Worm (Caenorhabditis elegans) whole organism, L4 larva: Measurements from ENCODE around the gene srsx-29.
A peak's percentile ranks its signal among the peaks of the same experiment; 100 is the strongest.

Source experiments
- T26A8.4 ChIP-seq: fragments of 200-800 bp; sonication (Bioruptor generic); IDR thresholded peaks from 2 replicates; pipeline ENCODE4 v1.3.6; 2022; ENCODE audit warnings: missing genetic modification characterization, missing compliant biosample characterization
- Y5F2A.4 ChIP-seq: fragments of 200-800 bp; sonication (Bioruptor generic); optimal IDR thresholded peaks from 2 replicates; lab custom pipeline; 2018; ENCODE audit warnings: mild to moderate bottlenecking, missing genetic modification characterization, missing compliant biosample characterization
- aha-1 ChIP-seq: fragments of 150-350 bp; peaks from one replicate; lab custom pipeline; 2014; ENCODE audit warnings: missing biosample characterization, missing genetic modification characterization
- aly-2 ChIP-seq: sonication (generic microtip); optimal IDR thresholded peaks from 2 replicates; lab custom pipeline; 2018; ENCODE audit warnings: missing biosample characterization, missing genetic modification characterization
- ceh-20 ChIP-seq: fragments of 200-800 bp; sonication (Bioruptor generic); IDR thresholded peaks from 2 replicates; pipeline ENCODE4 v1.3.6; 2022; ENCODE audit warnings: missing genetic modification reagents, missing genetic modification characterization, missing compliant biosample characterization
- ceh-44 ChIP-seq: fragments of 200-800 bp; sonication (Bioruptor generic); IDR thresholded peaks from 2 replicates; pipeline ENCODE4 v1.3.6; 2022; ENCODE audit warnings: missing genetic modification reagents, missing genetic modification characterization, missing compliant biosample characterization
- ces-1 ChIP-seq: fragments of 150-350 bp; sonication (generic microtip); optimal IDR thresholded peaks from 4 replicates; lab custom pipeline; 2014; ENCODE audit warnings: missing biosample characterization, missing genetic modification reagents, missing genetic modification characterization
- cey-2 ChIP-seq: sonication (generic microtip); optimal IDR thresholded peaks from 3 replicates; lab custom pipeline; 2017; ENCODE audit warnings: missing genetic modification characterization, mild to moderate bottlenecking, missing compliant biosample characterization, antibody characterized with exemption, borderline replicate concordance; ENCODE audit not compliant: insufficient read depth
- daf-12 ChIP-seq: fragments of 150-350 bp; optimal IDR thresholded peaks from 2 replicates; lab custom pipeline; 2014; ENCODE audit warnings: missing biosample characterization, missing genetic modification reagents, missing genetic modification characterization
- daf-16 ChIP-seq, 3 experiments: sonication (generic microtip); optimal IDR thresholded peaks; 2 replicates each; lab custom pipeline; 2016 to 2017; ENCODE audit warnings: missing genetic modification characterization in 3 of 3, missing genetic modification reagents in 3 of 3, mild to moderate bottlenecking in 2 of 3, missing compliant biosample characterization in 2 of 3, missing biosample characterization in 1 of 3, moderate library complexity in 1 of 3
- daf-8 ChIP-seq: fragments of 200-800 bp; sonication (Bioruptor generic); IDR thresholded peaks from 2 replicates; pipeline ENCODE4 v1.3.6; 2022; ENCODE audit warnings: missing genetic modification characterization, missing compliant biosample characterization
- dmd-9 ChIP-seq: fragments of 200-800 bp; sonication (Bioruptor generic); IDR thresholded peaks from 2 replicates; pipeline ENCODE4 v1.3.6; 2022; ENCODE audit warnings: missing genetic modification reagents, missing genetic modification characterization, missing compliant biosample characterization
- dve-1 ChIP-seq: sonication (generic microtip); optimal IDR thresholded peaks from 2 replicates; lab custom pipeline; 2017; ENCODE audit warnings: antibody characterized with exemption, mild to moderate bottlenecking, missing genetic modification characterization, missing compliant biosample characterization; ENCODE audit not compliant: insufficient read depth
- egl-43 ChIP-seq: fragments of 200-800 bp; sonication (Bioruptor generic); IDR thresholded peaks from 2 replicates; pipeline ENCODE4 v1.3.6; 2022; ENCODE audit warnings: missing genetic modification reagents, missing genetic modification characterization, missing compliant biosample characterization
- hif-1 ChIP-seq, 2 experiments: sonication (generic microtip); optimal IDR thresholded peaks; 2 replicates each; lab custom pipeline; 2016 to 2017; ENCODE audit warnings: missing compliant biosample characterization in 2 of 2, missing genetic modification characterization in 2 of 2, missing genetic modification reagents in 2 of 2, missing genotype in 2 of 2, mild to moderate bottlenecking in 1 of 2
- hlh-11 ChIP-seq: fragments of 200-800 bp; sonication (Bioruptor generic); optimal IDR thresholded peaks from 2 replicates; lab custom pipeline; 2018; ENCODE audit warnings: mild to moderate bottlenecking, missing genetic modification characterization, missing compliant biosample characterization
- hmg-1.1 ChIP-seq: fragments of 200-800 bp; sonication (Bioruptor generic); IDR thresholded peaks from 2 replicates; pipeline ENCODE4 v1.3.6; 2022; ENCODE audit warnings: missing genetic modification reagents, missing genetic modification characterization, missing compliant biosample characterization
- jun-1 ChIP-seq: fragments of 150-350 bp; optimal IDR thresholded peaks from 2 replicates; lab custom pipeline; 2014; ENCODE audit warnings: missing biosample characterization, missing genetic modification reagents, missing genetic modification characterization
- lim-7 ChIP-seq: fragments of 200-800 bp; sonication (Bioruptor generic); IDR thresholded peaks from 2 replicates; pipeline ENCODE4 v1.3.6; 2022; ENCODE audit warnings: missing genetic modification characterization, missing compliant biosample characterization
- lin-1 ChIP-seq: fragments of 200-800 bp; sonication (Bioruptor generic); IDR thresholded peaks from 2 replicates; pipeline ENCODE4 v1.3.6; 2022; ENCODE audit warnings: missing genetic modification reagents, missing genetic modification characterization, missing compliant biosample characterization
- lin-15B ChIP-seq: fragments of 150-350 bp; sonication (generic microtip); optimal IDR thresholded peaks from 3 replicates; lab custom pipeline; 2014; ENCODE audit warnings: missing biosample characterization, missing genetic modification characterization
- lin-29 ChIP-seq: fragments of 200-800 bp; sonication (Bioruptor generic); IDR thresholded peaks from 2 replicates; pipeline ENCODE4 v1.3.6; 2022; ENCODE audit warnings: missing genetic modification reagents, missing genetic modification characterization, missing compliant biosample characterization
- lin-38 ChIP-seq: fragments of 200-800 bp; sonication (Bioruptor generic); IDR thresholded peaks from 2 replicates; pipeline ENCODE4 v1.3.6; 2022; ENCODE audit warnings: missing genetic modification reagents, missing genetic modification characterization, missing compliant biosample characterization
- lin-39 ChIP-seq: fragments of 150-350 bp; optimal IDR thresholded peaks from 2 replicates; lab custom pipeline; 2014; ENCODE audit warnings: missing biosample characterization, missing genetic modification reagents, missing genetic modification characterization
- madf-9 ChIP-seq: fragments of 200-800 bp; sonication (Bioruptor generic); conservative IDR thresholded peaks from 2 replicates; pipeline ENCODE4 v1.3.6; 2022; ENCODE audit warnings: missing genetic modification reagents, missing genetic modification characterization, missing compliant biosample characterization
- mxl-2 ChIP-seq: fragments of 200-800 bp; sonication (Bioruptor generic); conservative IDR thresholded peaks from 2 replicates; pipeline ENCODE4 v1.3.6; 2022; ENCODE audit warnings: missing genetic modification reagents, missing genetic modification characterization, missing compliant biosample characterization
- nhr-102 ChIP-seq: sonication (generic microtip); optimal IDR thresholded peaks from 2 replicates; lab custom pipeline; 2016; ENCODE audit warnings: mild to moderate bottlenecking, missing genetic modification characterization, moderate library complexity, missing compliant biosample characterization
- nhr-25 ChIP-seq: sonication (generic microtip); optimal IDR thresholded peaks from 2 replicates; lab custom pipeline; 2017; ENCODE audit warnings: missing genetic modification characterization, mild to moderate bottlenecking, missing compliant biosample characterization, antibody characterized with exemption, moderate library complexity, borderline replicate concordance; ENCODE audit not compliant: insufficient read depth
- nhr-28 ChIP-seq: fragments of 150-350 bp; optimal IDR thresholded peaks from 2 replicates; lab custom pipeline; 2014; ENCODE audit warnings: missing biosample characterization, missing genetic modification characterization
- nhr-48 ChIP-seq: sonication (generic microtip); optimal IDR thresholded peaks from 2 replicates; lab custom pipeline; 2016; ENCODE audit warnings: mild to moderate bottlenecking, missing genetic modification characterization, missing compliant biosample characterization
- saeg-2 ChIP-seq: fragments of 200-800 bp; sonication (Bioruptor generic); IDR thresholded peaks from 2 replicates; pipeline ENCODE4 v1.3.6; 2022; ENCODE audit warnings: missing genetic modification reagents, missing genetic modification characterization, missing compliant biosample characterization
- sdz-12 ChIP-seq: fragments of 200-800 bp; sonication (Bioruptor generic); optimal IDR thresholded peaks from 2 replicates; lab custom pipeline; 2018; ENCODE audit warnings: mild to moderate bottlenecking, missing genetic modification characterization, missing compliant biosample characterization
- spr-1 ChIP-seq: sonication (generic microtip); optimal IDR thresholded peaks from 2 replicates; lab custom pipeline; 2016; ENCODE audit warnings: mild to moderate bottlenecking, missing genetic modification characterization, missing compliant biosample characterization
- tag-97 ChIP-seq: fragments of 200-800 bp; sonication (Bioruptor generic); IDR thresholded peaks from 2 replicates; pipeline ENCODE4 v1.3.6; 2022; ENCODE audit warnings: missing genetic modification characterization, missing compliant biosample characterization
- tra-1 ChIP-seq: fragments of 200-800 bp; sonication (Bioruptor generic); IDR thresholded peaks from 2 replicates; pipeline ENCODE4 v1.3.6; 2022; ENCODE audit warnings: missing genetic modification reagents, missing genetic modification characterization, missing compliant biosample characterization
- unc-62 ChIP-seq, 3 experiments: fragments of 150-350 bp in 1 of 3; sonication (generic microtip); optimal IDR thresholded peaks in 2 of 3; peaks in 1 of 3; 1 replicate in 1 of 3; 2 replicates in 2 of 3; lab custom pipeline; 2014 to 2017; ENCODE audit warnings: missing biosample characterization in 3 of 3, missing genetic modification characterization in 3 of 3, missing genetic modification reagents in 3 of 3, missing genotype in 1 of 3
- ztf-7 ChIP-seq: fragments of 150-350 bp; optimal IDR thresholded peaks from 2 replicates; lab custom pipeline; 2014; ENCODE audit warnings: missing biosample characterization, missing genetic modification characterization

The srsx-29 gene

ce11 chrV:10178166-10178565 is 23.4 kb downstream of the srsx-29 start (continued):
- TF ChIP-seq madf-9 (no peak), T26A8.4 (GFP tag; lab: Robert Waterston, UW) (no peak), daf-12 (tag; lab: Kevin White, UChicago) (no peak), egl-43 (0 out of 2 replicates have a peak, but pooled peaks have one; percentile 25), lin-15B (tag; lab: Kevin White, UChicago) (no peak), dmd-9 (GFP tag; lab: Robert Waterston, UW) (no peak), lin-38 (GFP tag; lab: Robert Waterston, UW) (peak; percentile 93), daf-8 (GFP tag; lab: Robert Waterston, UW) (no peak), ceh-44 (no peak), saeg-2 (GFP tag; lab: Robert Waterston, UW) (no peak), sdz-12 (GFP tag; lab: Kevin White, UChicago) (no peak), cey-2 (no peak), tag-97 (GFP tag; lab: Robert Waterston, UW) (no peak), Y5F2A.4 (no peak), hlh-11 (peak; percentile 59), lin-29 (GFP tag; lab: Robert Waterston, UW) (no peak)

DNA sequence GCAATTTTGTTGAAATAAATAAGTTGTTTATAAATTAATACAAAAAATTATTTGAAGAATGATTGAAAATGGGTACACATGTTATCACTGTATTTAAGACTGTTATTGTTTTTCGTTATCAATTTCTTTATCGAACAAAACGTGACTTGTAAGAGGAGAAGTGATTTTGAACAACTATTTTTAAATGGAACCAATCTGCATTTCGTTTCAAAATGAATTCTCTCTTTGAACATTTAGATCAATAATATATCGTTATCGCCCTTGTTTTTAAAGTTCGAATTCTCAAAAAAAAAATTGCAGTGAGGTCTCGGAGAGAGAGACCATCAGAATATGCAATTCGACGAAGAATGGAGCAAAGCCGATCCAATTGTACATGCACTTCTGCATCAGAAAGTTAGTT is 24.4 kb downstream of the srsx-29 start, which contains the start of gene cul-5:
Gene cul-5, plus strand, starts transcription at position 301 of the 400 bp plus-strand sequence.
- peak; percentile 27 for TF ChIP-seq nhr-28 (tag; lab: Kevin White, UChicago)
- TF ChIP-seq dve-1 (tag; lab: Kevin White, UChicago), result peak; percentile 4
- TF ChIP-seq hif-1 (tag; optimal IDR thresholded peaks at IDR 0.05; lab: Kevin White, UChicago), result peak in 1 of 2 experiments; percentile 74
- no peak for TF ChIP-seq tra-1 (GFP tag; lab: Robert Waterston, UW)
- no peak for TF ChIP-seq lin-39 (tag; lab: Kevin White, UChicago)
- TF ChIP-seq jun-1, result no peak
- TF ChIP-seq daf-16 (GFP tag; optimal IDR thresholded peaks at IDR 0.05; lab: Kevin White, UChicago), result no peak
- TF ChIP-seq daf-16 (tag; optimal IDR thresholded peaks at IDR 0.05; lab: Kevin White, UChicago), result peak; percentile 49
- TF ChIP-seq, all 104 proteins: peak for 4

ce11 chrV:10182984-10183383 is 28.2 kb downstream of the srsx-29 start, which contains the start of gene ZK856.4:
ZK856.4 (plus strand) TSS chrV:10183284.
- TF ChIP-seq spr-1 (tag; lab: Kevin White, UChicago), result no peak
- TF ChIP-seq ceh-20 (GFP tag; lab: Robert Waterston, UW), result no peak
- no peak for TF ChIP-seq nhr-102 (tag; lab: Kevin White, UChicago)
- TF ChIP-seq mxl-2, result no peak
- no peak for TF ChIP-seq nhr-48
- TF ChIP-seq ces-1 (GFP tag; lab: Kevin White, UChicago), result no peak
- no peak for TF ChIP-seq ztf-7 (tag; lab: Kevin White, UChicago)
- no peak for TF ChIP-seq nhr-25 (tag; lab: Kevin White, UChicago)
- no peak for TF ChIP-seq aly-2 (tag; lab: Kevin White, UChicago)
- no peak for TF ChIP-seq dve-1 (tag; lab: Kevin White, UChicago)
- TF ChIP-seq hmg-1.1 (GFP tag; lab: Robert Waterston, UW), result no peak
- no peak for TF ChIP-seq lin-1 (GFP tag; lab: Robert Waterston, UW)
- no peak for TF ChIP-seq lim-7 (GFP tag; lab: Robert Waterston, UW)
- TF ChIP-seq, all 104 proteins: peak for 0

DNA sequence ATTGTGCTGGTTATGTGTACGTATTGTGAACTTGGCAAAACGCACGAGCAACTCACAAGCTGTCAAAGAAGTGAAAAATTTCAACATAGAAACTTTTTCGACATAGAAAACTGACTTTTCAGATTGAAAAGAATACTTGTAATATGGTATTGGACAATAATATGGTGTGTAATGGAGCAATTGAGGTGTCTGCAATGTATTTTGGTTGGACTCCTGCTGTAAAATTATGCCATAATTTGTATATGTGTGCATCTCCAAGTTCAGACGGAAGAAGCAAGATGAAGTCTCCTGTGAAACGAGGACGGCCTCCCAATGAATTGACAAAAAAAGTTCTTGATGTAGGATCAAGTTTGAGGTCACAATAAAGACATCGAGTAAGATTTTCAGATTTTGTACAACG is 29.0 kb downstream of the srsx-29 start:
- TF ChIP-seq aha-1 (tag; lab: Kevin White, UChicago) (peak; percentile 66), spr-1 (tag; lab: Kevin White, UChicago) (no peak), nhr-102 (tag; lab: Kevin White, UChicago) (no peak), unc-62 (GFP tag; optimal IDR thresholded peaks at IDR 0.05 in 1 of 2; lab: Kevin White, UChicago) (peak in 1 of 2 experiments; percentile 77), unc-62 (tag; optimal IDR thresholded peaks at IDR 0.05; lab: Kevin White, UChicago) (no peak)
